Worm (Caenorhabditis elegans) whole organism, early embryonic: Measurements from ENCODE around the gene F15D4.5.

Source experiments
- B0310.2 ChIP-seq: sonication (generic microtip); optimal IDR thresholded peaks from 2 replicates; lab custom pipeline; 2016; ENCODE audit warnings: mild to moderate bottlenecking, missing genetic modification characterization, missing compliant biosample characterization
- F13C5.2 ChIP-seq: sonication (generic microtip); optimal IDR thresholded peaks from 2 replicates; lab custom pipeline; 2017; ENCODE audit warnings: mild to moderate bottlenecking, missing genetic modification characterization, inconsistent platforms, missing compliant biosample characterization
- aly-1 ChIP-seq: sonication (generic microtip); optimal IDR thresholded peaks from 2 replicates; lab custom pipeline; 2016; ENCODE audit warnings: missing genetic modification characterization, missing compliant biosample characterization
- ama-1 ChIP-seq: fragments of 150-350 bp; optimal IDR thresholded peaks from 2 replicates; lab custom pipeline; 2014
- ceh-13 ChIP-seq: fragments of 200-800 bp; sonication (Bioruptor generic); optimal IDR thresholded peaks from 2 replicates; lab custom pipeline; 2018; ENCODE audit warnings: mild to moderate bottlenecking, missing genetic modification characterization, missing compliant biosample characterization
- ceh-36 ChIP-seq: sonication (generic microtip); optimal IDR thresholded peaks from 2 replicates; lab custom pipeline; 2016; ENCODE audit warnings: missing genetic modification characterization, inconsistent platforms, missing compliant biosample characterization
- ets-7 ChIP-seq: sonication (generic microtip); optimal IDR thresholded peaks from 2 replicates; lab custom pipeline; 2016; ENCODE audit warnings: missing genotype, missing genetic modification characterization, missing compliant biosample characterization
- flt-1 ChIP-seq: fragments of 200-800 bp; sonication (Bioruptor generic); IDR thresholded peaks from 2 replicates; pipeline ENCODE4 v1.3.6; 2022; ENCODE audit warnings: missing genetic modification characterization, missing compliant biosample characterization
- hmbx-1 ChIP-seq: sonication (generic microtip); optimal IDR thresholded peaks from 2 replicates; lab custom pipeline; 2016; ENCODE audit warnings: mild to moderate bottlenecking, missing genetic modification characterization, missing compliant biosample characterization
- hmg-4 ChIP-seq: fragments of 200-800 bp; sonication (Bioruptor generic); optimal IDR thresholded peaks from 2 replicates; lab custom pipeline; 2018; ENCODE audit warnings: mild to moderate bottlenecking, missing genetic modification characterization, missing compliant biosample characterization
- hnd-1 ChIP-seq: sonication (generic microtip); optimal IDR thresholded peaks from 2 replicates; lab custom pipeline; 2016; ENCODE audit warnings: missing genetic modification characterization, missing compliant biosample characterization
- pes-1 ChIP-seq: fragments of 200-800 bp; sonication (Bioruptor generic); IDR thresholded peaks from 2 replicates; pipeline ENCODE4 v1.3.6; 2022; ENCODE audit warnings: missing genetic modification reagents, missing genetic modification characterization, missing compliant biosample characterization
- scrt-1 ChIP-seq: fragments of 200-800 bp; sonication (Bioruptor generic); IDR thresholded peaks from 2 replicates; pipeline ENCODE4 v1.3.6; 2022; ENCODE audit warnings: missing genetic modification characterization, missing compliant biosample characterization
- sea-1 ChIP-seq: fragments of 200-800 bp; sonication (Bioruptor generic); conservative IDR thresholded peaks from 2 replicates; pipeline ENCODE4 v1.3.6; 2022; ENCODE audit warnings: missing genetic modification characterization, missing compliant biosample characterization
- tbx-11 ChIP-seq: fragments of 200-800 bp; sonication (Bioruptor generic); IDR thresholded peaks from 2 replicates; pipeline ENCODE4 v1.3.6; 2022; ENCODE audit warnings: missing genetic modification characterization, missing compliant biosample characterization
- tbx-37 ChIP-seq: fragments of 200-800 bp; sonication (Bioruptor generic); conservative IDR thresholded peaks from 2 replicates; pipeline ENCODE4 v1.3.6; 2022; ENCODE audit warnings: missing genetic modification reagents, missing genetic modification characterization, missing compliant biosample characterization
- tra-4 ChIP-seq: sonication (generic microtip); optimal IDR thresholded peaks from 2 replicates; lab custom pipeline; 2017; ENCODE audit warnings: missing genetic modification characterization, missing compliant biosample characterization

The F15D4.5 gene

ce11 chrII:13285729-13286128, 40.6 kb downstream of the F15D4.5 start, which contains the start of gene ztf-22:
ztf-22 (minus strand) TSS chrII:13285829.
- TF ChIP-seq flt-1 (GFP tag; lab: Robert Waterston, UW) (no peak), ama-1 (lab: Kevin White, UChicago) (no peak), pes-1 (GFP tag; lab: Robert Waterston, UW) (no peak), scrt-1 (GFP tag; lab: Robert Waterston, UW) (no peak), tbx-37 (GFP tag; lab: Robert Waterston, UW) (no peak), hnd-1 (tag; lab: Kevin White, UChicago) (no peak), ceh-36 (tag; lab: Kevin White, UChicago) (no peak), sea-1 (GFP tag; lab: Robert Waterston, UW) (no peak), hmbx-1 (tag; lab: Kevin White, UChicago) (no peak), F13C5.2 (tag; lab: Kevin White, UChicago) (no peak), tra-4 (tag; lab: Kevin White, UChicago) (no peak)

- TF ChIP-seq B0310.2 (tag; lab: Kevin White, UChicago) (no peak), ets-7 (tag; lab: Kevin White, UChicago) (no peak), pes-1 (GFP tag; lab: Robert Waterston, UW) (no peak), scrt-1 (GFP tag; lab: Robert Waterston, UW) (no peak)
Observed at ce11 chrII:13289891-13290290, 44.7 kb downstream of the F15D4.5 start.

ce11 chrII:13290518-13291286, 45.5 kb downstream of the F15D4.5 start:
- TF ChIP-seq ama-1 (lab: Kevin White, UChicago) (no peak), hmbx-1 (tag; lab: Kevin White, UChicago) (no peak), F13C5.2 (tag; lab: Kevin White, UChicago) (no peak), hnd-1 (tag; lab: Kevin White, UChicago) (no peak), hmg-4 (GFP tag; lab: Kevin White, UChicago) (no peak), tbx-37 (GFP tag; lab: Robert Waterston, UW) (no peak), pes-1 (GFP tag; lab: Robert Waterston, UW) (no peak), aly-1 (tag; lab: Kevin White, UChicago) (no peak), ceh-13 (no peak), tbx-11 (no peak), ceh-36 (tag; lab: Kevin White, UChicago) (no peak), sea-1 (GFP tag; lab: Robert Waterston, UW) (no peak), ets-7 (tag; lab: Kevin White, UChicago) (no peak), scrt-1 (GFP tag; lab: Robert Waterston, UW) (no peak), flt-1 (GFP tag; lab: Robert Waterston, UW) (no peak), tra-4 (tag; lab: Kevin White, UChicago) (no peak)

- 0 out of 2 replicates have a peak, but pooled peaks have one; percentile 7 for TF ChIP-seq sea-1 (GFP tag; lab: Robert Waterston, UW)
- TF ChIP-seq ceh-13 = no peak
- peak; percentile 48 for TF ChIP-seq ets-7 (tag; lab: Kevin White, UChicago)
- no peak for TF ChIP-seq flt-1 (GFP tag; lab: Robert Waterston, UW)
- peak; percentile 54 for TF ChIP-seq aly-1 (tag; lab: Kevin White, UChicago)
- no peak for TF ChIP-seq pes-1 (GFP tag; lab: Robert Waterston, UW)
- TF ChIP-seq hmbx-1 (tag; lab: Kevin White, UChicago) = no peak
- no peak for TF ChIP-seq hnd-1 (tag; lab: Kevin White, UChicago)
- TF ChIP-seq scrt-1 (GFP tag; lab: Robert Waterston, UW) = no peak
- TF ChIP-seq ama-1 (lab: Kevin White, UChicago) = peak; percentile 35
- no peak for TF ChIP-seq tbx-37 (GFP tag; lab: Robert Waterston, UW)
- TF ChIP-seq hmg-4 (GFP tag; lab: Kevin White, UChicago) = peak; percentile 49
- peak; percentile 37 for TF ChIP-seq F13C5.2 (tag; lab: Kevin White, UChicago)
Observed at ce11 chrII:13291406-13292124, 46.4 kb downstream of the F15D4.5 start.

ce11 chrII:13292913-13293312, 47.7 kb downstream of the F15D4.5 start:
- no peak for TF ChIP-seq ama-1 (lab: Kevin White, UChicago)
- TF ChIP-seq F13C5.2 (tag; lab: Kevin White, UChicago) = no peak
- TF ChIP-seq B0310.2 (tag; lab: Kevin White, UChicago) = no peak
- TF ChIP-seq pes-1 (GFP tag; lab: Robert Waterston, UW) = no peak
- TF ChIP-seq flt-1 (GFP tag; lab: Robert Waterston, UW) = no peak
- TF ChIP-seq hnd-1 (tag; lab: Kevin White, UChicago) = no peak
- no peak for TF ChIP-seq hmbx-1 (tag; lab: Kevin White, UChicago)
- TF ChIP-seq ets-7 (tag; lab: Kevin White, UChicago) = no peak
- TF ChIP-seq ceh-13 = no peak
- no peak for TF ChIP-seq tbx-11
- TF ChIP-seq aly-1 (tag; lab: Kevin White, UChicago) = no peak
- TF ChIP-seq hmg-4 (GFP tag; lab: Kevin White, UChicago) = no peak
- no peak for TF ChIP-seq ceh-36 (tag; lab: Kevin White, UChicago)

- peak; percentile 7 for TF ChIP-seq ceh-36 (tag; lab: Kevin White, UChicago)
- no peak for TF ChIP-seq scrt-1 (GFP tag; lab: Robert Waterston, UW)
Observed at ce11 chrII:13293502-13293901, 48.3 kb downstream of the F15D4.5 start.

- no peak for TF ChIP-seq tra-4 (tag; lab: Kevin White, UChicago)
- TF ChIP-seq ets-7 (tag; lab: Kevin White, UChicago) = no peak
- no peak for TF ChIP-seq hmbx-1 (tag; lab: Kevin White, UChicago)
- TF ChIP-seq tbx-11 = no peak
- TF ChIP-seq hmg-4 (GFP tag; lab: Kevin White, UChicago) = no peak
- TF ChIP-seq ceh-13 = no peak
- TF ChIP-seq F13C5.2 (tag; lab: Kevin White, UChicago) = no peak
- TF ChIP-seq tbx-37 (GFP tag; lab: Robert Waterston, UW) = no peak
- TF ChIP-seq flt-1 (GFP tag; lab: Robert Waterston, UW) = no peak
- no peak for TF ChIP-seq ama-1 (lab: Kevin White, UChicago)
- TF ChIP-seq B0310.2 (tag; lab: Kevin White, UChicago) = no peak
- TF ChIP-seq ceh-36 (tag; lab: Kevin White, UChicago) = no peak
- TF ChIP-seq sea-1 (GFP tag; lab: Robert Waterston, UW) = no peak
- no peak for TF ChIP-seq aly-1 (tag; lab: Kevin White, UChicago)
- no peak for TF ChIP-seq pes-1 (GFP tag; lab: Robert Waterston, UW)
- TF ChIP-seq scrt-1 (GFP tag; lab: Robert Waterston, UW) = no peak
Observed at ce11 chrII:13297283-13297682, 52.1 kb downstream of the F15D4.5 start.
